Fruit fly (Drosophila melanogaster): Measurements from ENCODE around the gene Trs20.

- TF ChIP-seq CG32264 (GFP tag; optimal IDR thresholded peaks at IDR 0.05) (no peak), woc (GFP tag; optimal IDR thresholded peaks at IDR 0.05) (no peak), Dif (GFP tag; optimal IDR thresholded peaks at IDR 0.05; ENCODE audit: partially characterized antibody) (no peak), h (GFP tag; optimal IDR thresholded peaks at IDR 0.05) (no peak), dmrt93B (GFP tag; optimal IDR thresholded peaks at IDR 0.05) (no peak), Abd-B (GFP tag; optimal IDR thresholded peaks at IDR 0.05) (no peak), Hnf4 (GFP tag; optimal IDR thresholded peaks at IDR 0.05) (peak; percentile 57), OdsH (GFP tag; optimal IDR thresholded peaks at IDR 0.05) (no peak), dsf (GFP tag; optimal IDR thresholded peaks at IDR 0.05; ENCODE audit: borderline replicate concordance) (no peak), psq (GFP tag; optimal IDR thresholded peaks at IDR 0.05) (no peak)
These were observed 28.0 kb upstream of the Trs20 start for dm6 chr3L:16159161-16160072.

Data from whole organism, wandering third instar larva.